Fruit fly (Drosophila melanogaster) whole organism, embryonic: ENCODE measurements around the gene goe.

ENCODE experiments used
- Antp ChIP-seq: fragments of 200-800 bp; sonication (Bioruptor generic); optimal IDR thresholded peaks from 3 replicates; lab custom pipeline; 2016; ENCODE audit warnings: missing biosample characterization, missing genetic modification characterization
- B-H1 ChIP-seq: fragments of 200-800 bp; sonication (Bioruptor generic); IDR thresholded peaks from 3 replicates; pipeline ENCODE4 v1.3.6; 2022; ENCODE audit warnings: missing biosample characterization, missing genetic modification characterization
- BEAF-32 ChIP-seq: fragments of 200-800 bp; sonication (Bioruptor generic); optimal IDR thresholded peaks from 3 replicates; lab custom pipeline; 2017; ENCODE audit warnings: missing biosample characterization, missing genetic modification characterization, mild to moderate bottlenecking, moderate library complexity, missing genetic modification reagents
- Blimp-1 ChIP-seq: fragments of 200-800 bp; sonication (Bioruptor generic); optimal IDR thresholded peaks from 3 replicates; lab custom pipeline; 2018; ENCODE audit warnings: missing biosample characterization, missing genetic modification characterization, mild to moderate bottlenecking, moderate library complexity, missing genetic modification reagents
- C15 ChIP-seq: fragments of 200-800 bp; sonication (Bioruptor generic); IDR thresholded peaks from 3 replicates; pipeline ENCODE4 v1.3.6; 2022; ENCODE audit warnings: missing biosample characterization, missing genetic modification characterization
- CG10321 ChIP-seq: fragments of 200-800 bp; sonication (Bioruptor generic); IDR thresholded peaks from 2 replicates; pipeline ENCODE4 v1.3.6; 2022; ENCODE audit warnings: missing biosample characterization, missing genetic modification characterization
- CG12155 ChIP-seq: fragments of 200-800 bp; sonication (Bioruptor generic); optimal IDR thresholded peaks from 3 replicates; lab custom pipeline; 2016; ENCODE audit warnings: missing biosample characterization, missing genetic modification characterization
- CG15696 ChIP-seq: fragments of 200-800 bp; sonication (Bioruptor generic); optimal IDR thresholded peaks from 2 replicates; lab custom pipeline; 2019; ENCODE audit warnings: missing biosample characterization, mild to moderate bottlenecking, missing genetic modification characterization, moderate library complexity
- CG16815 ChIP-seq: fragments of 200-800 bp; sonication (Bioruptor generic); optimal IDR thresholded peaks from 3 replicates; lab custom pipeline; 2017; ENCODE audit warnings: missing biosample characterization, mild to moderate bottlenecking, missing genetic modification characterization
- CG17612 ChIP-seq: fragments of 200-800 bp; sonication (Bioruptor generic); IDR thresholded peaks from 2 replicates; pipeline ENCODE4 v1.3.6; 2022; ENCODE audit warnings: missing biosample characterization, missing genetic modification characterization
- CG30431 ChIP-seq: fragments of 200-800 bp; sonication (Bioruptor generic); optimal IDR thresholded peaks from 2 replicates; lab custom pipeline; 2017; ENCODE audit warnings: missing biosample characterization, missing genetic modification characterization
- CG4854 ChIP-seq: fragments of 200-800 bp; sonication (Bioruptor generic); optimal IDR thresholded peaks from 2 replicates; lab custom pipeline; 2016; ENCODE audit warnings: missing biosample characterization, missing genetic modification characterization, inconsistent platforms
- CG7928 ChIP-seq: fragments of 200-800 bp; sonication (Bioruptor generic); optimal IDR thresholded peaks from 2 replicates; lab custom pipeline; 2017; ENCODE audit warnings: missing biosample characterization, mild to moderate bottlenecking, missing genetic modification characterization
- CG8290 ChIP-seq, 3 experiments: fragments of 200-800 bp; sonication (Bioruptor generic); optimal IDR thresholded peaks; 2 replicates each; lab custom pipeline; 2016 to 2019; ENCODE audit warnings: missing biosample characterization in 3 of 3, missing genetic modification characterization in 3 of 3, mild to moderate bottlenecking in 2 of 3, moderate library complexity in 1 of 3
- CG9215 ChIP-seq: fragments of 200-800 bp; sonication (Bioruptor generic); IDR thresholded peaks from 2 replicates; pipeline ENCODE4 v1.3.6; 2022; ENCODE audit warnings: missing biosample characterization, missing genetic modification characterization
- CG9437 ChIP-seq: fragments of 200-800 bp; sonication (Bioruptor generic); optimal IDR thresholded peaks from 2 replicates; lab custom pipeline; 2018; ENCODE audit warnings: missing biosample characterization, mild to moderate bottlenecking, missing genetic modification characterization
- CTCF ChIP-seq: fragments of 200-800 bp; sonication (Bioruptor generic); optimal IDR thresholded peaks from 2 replicates; lab custom pipeline; 2017; ENCODE audit warnings: missing biosample characterization, mild to moderate bottlenecking, missing genetic modification characterization, moderate library complexity
- D19A ChIP-seq: fragments of 200-800 bp; optimal IDR thresholded peaks from 3 replicates; lab custom pipeline; 2019; ENCODE audit warnings: missing biosample characterization, mild to moderate bottlenecking, missing genetic modification characterization, moderate library complexity
- Drgx ChIP-seq: fragments of 200-800 bp; sonication (Bioruptor generic); IDR thresholded peaks from 2 replicates; pipeline ENCODE4 v1.3.6; 2022; ENCODE audit warnings: missing biosample characterization, missing genetic modification characterization
- Ets65A ChIP-seq: fragments of 200-800 bp; sonication (Bioruptor generic); peaks from one replicate; lab custom pipeline; 2016; ENCODE audit warnings: missing biosample characterization, missing genetic modification characterization
- Ets97D ChIP-seq: fragments of 200-800 bp; sonication (Bioruptor generic); optimal IDR thresholded peaks from 3 replicates; lab custom pipeline; 2016; ENCODE audit warnings: missing biosample characterization, missing genetic modification characterization
- Hr51 ChIP-seq, 2 experiments: fragments of 200-800 bp; sonication (Bioruptor generic); optimal IDR thresholded peaks; 2 replicates in 1 of 2; 3 replicates in 1 of 2; lab custom pipeline; 2016 to 2018; ENCODE audit warnings: missing biosample characterization in 2 of 2, missing genetic modification characterization in 2 of 2, mild to moderate bottlenecking in 1 of 2, moderate library complexity in 1 of 2
- Lim3 ChIP-seq: fragments of 200-800 bp; sonication (Bioruptor generic); IDR thresholded peaks from 2 replicates; pipeline ENCODE4 v1.3.6; 2022; ENCODE audit warnings: missing biosample characterization, missing genetic modification characterization
- Max ChIP-seq: fragments of 200-800 bp; sonication (Bioruptor generic); optimal IDR thresholded peaks from 2 replicates; lab custom pipeline; 2016; ENCODE audit warnings: missing biosample characterization, mild to moderate bottlenecking, missing genetic modification characterization
- NK7.1 ChIP-seq: fragments of 200-800 bp; sonication (Bioruptor generic); optimal IDR thresholded peaks from 3 replicates; lab custom pipeline; 2016; ENCODE audit warnings: missing biosample characterization, missing genetic modification characterization
- NfI ChIP-seq: fragments of 200-800 bp; sonication (Bioruptor generic); optimal IDR thresholded peaks from 3 replicates; lab custom pipeline; 2018; ENCODE audit warnings: missing biosample characterization, mild to moderate bottlenecking, missing genetic modification characterization, moderate library complexity
- Optix ChIP-seq: fragments of 200-800 bp; sonication (Bioruptor generic); IDR thresholded peaks from 3 replicates; pipeline ENCODE4 v1.3.6; 2022; ENCODE audit warnings: missing biosample characterization, missing genetic modification characterization
- Pdp1 ChIP-seq, 2 experiments: fragments of 200-800 bp; sonication (Bioruptor generic); optimal IDR thresholded peaks; 3 replicates each; lab custom pipeline; 2016; ENCODE audit warnings: missing biosample characterization in 2 of 2, missing genetic modification characterization in 2 of 2, mild to moderate bottlenecking in 1 of 2, moderate library complexity in 1 of 2
- Taf1 ChIP-seq: fragments of 200-800 bp; sonication (Bioruptor generic); IDR thresholded peaks from 2 replicates; pipeline ENCODE4 v1.3.6; 2022; ENCODE audit warnings: missing biosample characterization, missing genetic modification characterization
- Vsx1 ChIP-seq: fragments of 200-800 bp; sonication (Bioruptor generic); optimal IDR thresholded peaks from 2 replicates; lab custom pipeline; 2017; ENCODE audit warnings: missing biosample characterization, mild to moderate bottlenecking, missing genetic modification characterization, missing genetic modification reagents
- cas ChIP-seq: fragments of 200-800 bp; sonication (Bioruptor generic); IDR thresholded peaks from 2 replicates; pipeline ENCODE4 v1.3.6; 2022; ENCODE audit warnings: missing biosample characterization, missing genetic modification characterization
- ci ChIP-seq: fragments of 200-800 bp; sonication (Bioruptor generic); IDR thresholded peaks from 3 replicates; pipeline ENCODE4 v1.3.6; 2022; ENCODE audit warnings: missing biosample characterization, missing genetic modification characterization
- crol ChIP-seq: fragments of 200-800 bp; sonication (Bioruptor generic); IDR thresholded peaks from 2 replicates; pipeline ENCODE4 v1.3.6; 2022; ENCODE audit warnings: missing biosample characterization, missing genetic modification characterization
- cwo ChIP-seq: fragments of 200-800 bp; sonication (Bioruptor generic); optimal IDR thresholded peaks from 3 replicates; lab custom pipeline; 2017; ENCODE audit warnings: missing biosample characterization, missing genetic modification characterization, mild to moderate bottlenecking, moderate library complexity, missing genetic modification reagents
- dysf ChIP-seq: fragments of 200-800 bp; sonication (Bioruptor generic); IDR thresholded peaks from 3 replicates; pipeline ENCODE4 v1.3.6; 2022; ENCODE audit warnings: missing biosample characterization, missing genetic modification characterization
- esg ChIP-seq: fragments of 200-800 bp; sonication (Bioruptor generic); conservative IDR thresholded peaks from 2 replicates; pipeline ENCODE4 v1.3.6; 2022; ENCODE audit warnings: missing biosample characterization, missing genetic modification characterization
- eve ChIP-seq, 2 experiments: fragments of >200 bp; optimal IDR thresholded peaks; 2 replicates each; lab custom pipeline; 2017; ENCODE audit warnings: missing biosample characterization in 2 of 2, missing genetic modification characterization in 2 of 2
- fd96Cb ChIP-seq: fragments of 200-800 bp; sonication (Bioruptor generic); optimal IDR thresholded peaks from 2 replicates; lab custom pipeline; 2018; ENCODE audit warnings: missing biosample characterization, mild to moderate bottlenecking, missing genetic modification characterization, moderate library complexity
- gce ChIP-seq: fragments of 200-800 bp; sonication (Bioruptor generic); IDR thresholded peaks from 3 replicates; pipeline ENCODE4 v1.3.6; 2022; ENCODE audit warnings: missing biosample characterization, missing genetic modification characterization
- hb ChIP-seq: fragments of 200-800 bp; sonication (Bioruptor generic); IDR thresholded peaks from 3 replicates; pipeline ENCODE4 v1.3.6; 2022; ENCODE audit warnings: missing biosample characterization, missing genetic modification characterization; ENCODE audit not compliant: partially characterized antibody
- jumu ChIP-seq: fragments of 200-800 bp; sonication (Bioruptor generic); optimal IDR thresholded peaks from 3 replicates; lab custom pipeline; 2016; ENCODE audit warnings: missing biosample characterization, missing genetic modification characterization
- lmd ChIP-seq: fragments of 200-800 bp; sonication (Bioruptor generic); IDR thresholded peaks from 2 replicates; pipeline ENCODE4 v1.3.6; 2022; ENCODE audit warnings: missing biosample characterization, missing genetic modification characterization
- mam ChIP-seq: fragments of 200-800 bp; sonication (Bioruptor generic); optimal IDR thresholded peaks from 3 replicates; lab custom pipeline; 2016; ENCODE audit warnings: missing biosample characterization, missing genetic modification characterization
- nau ChIP-seq: fragments of 200-800 bp; sonication (Bioruptor generic); optimal IDR thresholded peaks from 3 replicates; lab custom pipeline; 2017; ENCODE audit warnings: missing biosample characterization, mild to moderate bottlenecking, missing genetic modification characterization, missing genetic modification reagents
- pita ChIP-seq: fragments of 200-800 bp; sonication (Bioruptor generic); optimal IDR thresholded peaks from 2 replicates; lab custom pipeline; 2017; ENCODE audit warnings: missing biosample characterization, mild to moderate bottlenecking, missing genetic modification characterization
- row ChIP-seq: fragments of 200-800 bp; sonication (Bioruptor generic); IDR thresholded peaks from 3 replicates; pipeline ENCODE4 v1.3.6; 2022; ENCODE audit warnings: missing biosample characterization, missing genetic modification characterization
- stc ChIP-seq: fragments of 200-800 bp; sonication (Bioruptor generic); IDR thresholded peaks from 2 replicates; pipeline ENCODE4 v1.3.6; 2022; ENCODE audit warnings: missing biosample characterization, missing genetic modification characterization
- trem ChIP-seq: fragments of 200-800 bp; optimal IDR thresholded peaks from 3 replicates; lab custom pipeline; 2019; ENCODE audit warnings: missing biosample characterization, mild to moderate bottlenecking, missing genetic modification characterization, moderate library complexity
- twi ChIP-seq: fragments of 200-800 bp; optimal IDR thresholded peaks from 2 replicates; lab custom pipeline; 2019; ENCODE audit warnings: missing biosample characterization, mild to moderate bottlenecking, missing genetic modification characterization, moderate library complexity
- usp ChIP-seq: fragments of >200 bp; optimal IDR thresholded peaks from 2 replicates; lab custom pipeline; 2017; ENCODE audit warnings: missing biosample characterization, missing genetic modification characterization
- wek ChIP-seq: fragments of 200-800 bp; sonication (Bioruptor generic); optimal IDR thresholded peaks from 3 replicates; lab custom pipeline; 2018; ENCODE audit warnings: missing biosample characterization, mild to moderate bottlenecking, missing genetic modification characterization, moderate library complexity

Gene goe

dm6 chrX:16760542-16760941, 8.8 kb upstream of the goe start:
- TF ChIP-seq D19A (tag; lab: Kevin White, UChicago) (peak; percentile 73), Lim3 (no peak)
- TF ChIP-seq, all 482 proteins: peak for 1

dm6 chrX:16757645-16758044, 5.9 kb upstream of the goe start:
- TF ChIP-seq CG7928 (GFP tag; lab: Kevin White, UChicago) (no peak), crol (GFP tag; lab: Robert Waterston, UW) (no peak), Pdp1 (GFP tag; optimal IDR thresholded peaks at IDR 0.05; lab: Kevin White, UChicago) (peak in 1 of 2 experiments; percentile 33), Drgx (GFP tag; lab: Robert Waterston, UW) (no peak), nau (no peak), wek (GFP tag; lab: Kevin White, UChicago) (no peak), Blimp-1 (GFP tag; lab: Kevin White, UChicago) (peak; percentile 9), CG8290 (GFP tag; optimal IDR thresholded peaks at IDR 0.05; lab: Kevin White, UChicago) (peak; percentile 59), CG8290 (tag; optimal IDR thresholded peaks at IDR 0.05; lab: Kevin White, UChicago) (no peak), CG17612 (GFP tag; lab: Robert Waterston, UW) (peak; percentile 86), fd96Cb (no peak), NfI (GFP tag; lab: Kevin White, UChicago) (no peak), row (GFP tag; lab: Robert Waterston, UW) (peak; percentile 20; the same call in 1 of the 3 replicates), hb (no peak), CG10321 (no peak), mam (GFP tag; lab: Kevin White, UChicago) (no peak), stc (no peak), cwo (GFP tag; lab: Kevin White, UChicago) (no peak), eve (GFP tag; optimal IDR thresholded peaks at IDR 0.05; lab: Kevin White, UChicago) (no peak), Taf1 (no peak)

- TF ChIP-seq B-H1 (no peak), trem (tag; lab: Kevin White, UChicago) (no peak), dysf (GFP tag; lab: Robert Waterston, UW) (no peak), CG16815 (GFP tag; lab: Kevin White, UChicago) (no peak), Max (GFP tag; lab: Kevin White, UChicago) (no peak), Optix (GFP tag; lab: Robert Waterston, UW) (no peak), Hr51 (GFP tag; optimal IDR thresholded peaks at IDR 0.05; lab: Kevin White, UChicago) (no peak), twi (no peak), Vsx1 (no peak), usp (no peak), wek (GFP tag; lab: Kevin White, UChicago) (peak; percentile 74), C15 (no peak), Antp (GFP tag; lab: Kevin White, UChicago) (no peak), CG9437 (GFP tag; lab: Kevin White, UChicago) (no peak), cas (GFP tag; lab: Robert Waterston, UW) (no peak), Ets97D (GFP tag; lab: Kevin White, UChicago) (peak; percentile 20), CG15696 (no peak), CG4854 (GFP tag; lab: Kevin White, UChicago) (no peak), Ets65A (GFP tag; lab: Kevin White, UChicago) (no peak), lmd (GFP tag; lab: Robert Waterston, UW) (no peak), pita (GFP tag; lab: Kevin White, UChicago) (peak; percentile 39), jumu (GFP tag; lab: Kevin White, UChicago) (no peak), CG30431 (GFP tag; lab: Kevin White, UChicago) (no peak), NK7.1 (GFP tag; lab: Kevin White, UChicago) (no peak), esg (GFP tag; lab: Robert Waterston, UW) (no peak), CG12155 (GFP tag; lab: Kevin White, UChicago) (no peak), CG9215 (GFP tag; lab: Robert Waterston, UW) (no peak), gce (GFP tag; lab: Robert Waterston, UW) (no peak), BEAF-32 (GFP tag; lab: Kevin White, UChicago) (peak; percentile 5), CTCF (GFP tag; lab: Kevin White, UChicago) (peak; percentile 60), ci (GFP tag; lab: Robert Waterston, UW) (no peak)
Measured at dm6 chrX:16753066-16753465, 1.4 kb upstream of the goe start.
